Worm (Caenorhabditis elegans) whole organism, L4 larva: ENCODE measurements around the gene T26C5.3.
A peak's percentile ranks its signal among the peaks of the same experiment; 100 is the strongest.

ENCODE experiments used
- F37D6.2 ChIP-seq: sonication (generic microtip); optimal IDR thresholded peaks from 2 replicates; lab custom pipeline; 2016; ENCODE audit warnings: mild to moderate bottlenecking, missing genetic modification characterization, missing compliant biosample characterization
- Y48G9A.11 ChIP-seq: fragments of 200-800 bp; sonication (Bioruptor generic); IDR thresholded peaks from 2 replicates; pipeline ENCODE4 v1.3.6; 2022; ENCODE audit warnings: missing genetic modification reagents, missing genetic modification characterization, missing compliant biosample characterization
- Y5F2A.4 ChIP-seq: fragments of 200-800 bp; sonication (Bioruptor generic); optimal IDR thresholded peaks from 2 replicates; lab custom pipeline; 2018; ENCODE audit warnings: mild to moderate bottlenecking, missing genetic modification characterization, missing compliant biosample characterization
- aly-2 ChIP-seq: sonication (generic microtip); optimal IDR thresholded peaks from 2 replicates; lab custom pipeline; 2018; ENCODE audit warnings: missing biosample characterization, missing genetic modification characterization
- ama-1 ChIP-seq: fragments of 150-350 bp; optimal IDR thresholded peaks from 2 replicates; lab custom pipeline; 2014; ENCODE audit warnings: inconsistent platforms, mixed read lengths
- arid-1 ChIP-seq: fragments of 200-800 bp; sonication (Bioruptor generic); conservative IDR thresholded peaks from 2 replicates; pipeline ENCODE4 v1.3.6; 2022; ENCODE audit warnings: missing genetic modification reagents, missing genetic modification characterization, missing compliant biosample characterization
- attf-4 ChIP-seq: sonication (generic microtip); optimal IDR thresholded peaks from 3 replicates; lab custom pipeline; 2017; ENCODE audit warnings: missing biosample characterization, missing genetic modification characterization
- ceh-82 ChIP-seq: sonication (generic microtip); optimal IDR thresholded peaks from 2 replicates; lab custom pipeline; 2017; ENCODE audit warnings: missing biosample characterization, missing genetic modification characterization
- ces-1 ChIP-seq: fragments of 150-350 bp; sonication (generic microtip); optimal IDR thresholded peaks from 4 replicates; lab custom pipeline; 2014; ENCODE audit warnings: missing biosample characterization, missing genetic modification reagents, missing genetic modification characterization
- daf-12 ChIP-seq: fragments of 150-350 bp; optimal IDR thresholded peaks from 2 replicates; lab custom pipeline; 2014; ENCODE audit warnings: missing biosample characterization, missing genetic modification reagents, missing genetic modification characterization
- daf-16 ChIP-seq, 3 experiments: sonication (generic microtip); optimal IDR thresholded peaks; 2 replicates each; lab custom pipeline; 2016 to 2017; ENCODE audit warnings: missing genetic modification characterization in 3 of 3, missing genetic modification reagents in 3 of 3, mild to moderate bottlenecking in 2 of 3, missing compliant biosample characterization in 2 of 3, missing biosample characterization in 1 of 3, moderate library complexity in 1 of 3
- daf-19 ChIP-seq: fragments of 200-800 bp; sonication (Bioruptor generic); conservative IDR thresholded peaks from 2 replicates; pipeline ENCODE4 v1.3.6; 2022; ENCODE audit warnings: missing genetic modification characterization, missing compliant biosample characterization
- dpl-1 ChIP-seq: fragments of 150-350 bp; optimal IDR thresholded peaks from 2 replicates; lab custom pipeline; 2014; ENCODE audit warnings: missing biosample characterization, missing genetic modification reagents, missing genetic modification characterization
- dve-1 ChIP-seq: sonication (generic microtip); optimal IDR thresholded peaks from 2 replicates; lab custom pipeline; 2017; ENCODE audit warnings: antibody characterized with exemption, mild to moderate bottlenecking, missing genetic modification characterization, missing compliant biosample characterization; ENCODE audit not compliant: insufficient read depth
- egl-27 ChIP-seq: sonication (generic microtip); optimal IDR thresholded peaks from 3 replicates; lab custom pipeline; 2017; ENCODE audit warnings: missing biosample characterization, missing genetic modification reagents, missing genetic modification characterization
- hif-1 ChIP-seq, 2 experiments: sonication (generic microtip); optimal IDR thresholded peaks; 2 replicates each; lab custom pipeline; 2016 to 2017; ENCODE audit warnings: missing compliant biosample characterization in 2 of 2, missing genetic modification characterization in 2 of 2, missing genetic modification reagents in 2 of 2, missing genotype in 2 of 2, mild to moderate bottlenecking in 1 of 2
- hlh-11 ChIP-seq: fragments of 200-800 bp; sonication (Bioruptor generic); optimal IDR thresholded peaks from 2 replicates; lab custom pipeline; 2018; ENCODE audit warnings: mild to moderate bottlenecking, missing genetic modification characterization, missing compliant biosample characterization
- jun-1 ChIP-seq: fragments of 150-350 bp; optimal IDR thresholded peaks from 2 replicates; lab custom pipeline; 2014; ENCODE audit warnings: missing biosample characterization, missing genetic modification reagents, missing genetic modification characterization
- lin-1 ChIP-seq: fragments of 200-800 bp; sonication (Bioruptor generic); IDR thresholded peaks from 2 replicates; pipeline ENCODE4 v1.3.6; 2022; ENCODE audit warnings: missing genetic modification reagents, missing genetic modification characterization, missing compliant biosample characterization
- lin-15B ChIP-seq: fragments of 150-350 bp; sonication (generic microtip); optimal IDR thresholded peaks from 3 replicates; lab custom pipeline; 2014; ENCODE audit warnings: missing biosample characterization, missing genetic modification characterization
- lsy-2 ChIP-seq, 2 experiments: fragments of 150-350 bp in 1 of 2; sonication (generic microtip) in 1 of 2; optimal IDR thresholded peaks; 2 replicates each; lab custom pipeline; 2014 to 2017; ENCODE audit warnings: missing biosample characterization in 2 of 2, missing genetic modification characterization in 2 of 2
- madf-9 ChIP-seq: fragments of 200-800 bp; sonication (Bioruptor generic); conservative IDR thresholded peaks from 2 replicates; pipeline ENCODE4 v1.3.6; 2022; ENCODE audit warnings: missing genetic modification reagents, missing genetic modification characterization, missing compliant biosample characterization
- mdl-1 ChIP-seq, 2 experiments: fragments of 150-350 bp in 1 of 2; sonication (generic microtip) in 1 of 2; optimal IDR thresholded peaks; 2 replicates each; lab custom pipeline; 2014 to 2017; ENCODE audit warnings: missing biosample characterization in 2 of 2, missing genetic modification characterization in 2 of 2
- mdt-29 ChIP-seq: fragments of 200-800 bp; sonication (Bioruptor generic); IDR thresholded peaks from 2 replicates; pipeline ENCODE4 v1.3.6; 2022; ENCODE audit warnings: missing genetic modification reagents, missing genetic modification characterization, missing compliant biosample characterization
- mxl-3 ChIP-seq: fragments of 200-800 bp; sonication (Bioruptor generic); optimal IDR thresholded peaks from 2 replicates; lab custom pipeline; 2018; ENCODE audit warnings: mild to moderate bottlenecking, missing genetic modification characterization, missing compliant biosample characterization
- nhr-10 ChIP-seq: fragments of 150-350 bp; optimal IDR thresholded peaks from 2 replicates; lab custom pipeline; 2014; ENCODE audit warnings: missing biosample characterization, missing genetic modification characterization
- nhr-102 ChIP-seq: sonication (generic microtip); optimal IDR thresholded peaks from 2 replicates; lab custom pipeline; 2016; ENCODE audit warnings: mild to moderate bottlenecking, missing genetic modification characterization, moderate library complexity, missing compliant biosample characterization
- nhr-11 ChIP-seq: fragments of 150-350 bp; optimal IDR thresholded peaks from 2 replicates; lab custom pipeline; 2014; ENCODE audit warnings: missing biosample characterization, missing genetic modification characterization
- nhr-25 ChIP-seq: sonication (generic microtip); optimal IDR thresholded peaks from 2 replicates; lab custom pipeline; 2017; ENCODE audit warnings: missing genetic modification characterization, mild to moderate bottlenecking, missing compliant biosample characterization, antibody characterized with exemption, moderate library complexity, borderline replicate concordance; ENCODE audit not compliant: insufficient read depth
- nhr-28 ChIP-seq: fragments of 150-350 bp; optimal IDR thresholded peaks from 2 replicates; lab custom pipeline; 2014; ENCODE audit warnings: missing biosample characterization, missing genetic modification characterization
- nhr-42 ChIP-seq: fragments of 200-800 bp; sonication (Bioruptor generic); IDR thresholded peaks from 2 replicates; pipeline ENCODE4 v1.3.6; 2022; ENCODE audit warnings: missing genetic modification characterization, missing compliant biosample characterization
- nhr-48 ChIP-seq: sonication (generic microtip); optimal IDR thresholded peaks from 2 replicates; lab custom pipeline; 2016; ENCODE audit warnings: mild to moderate bottlenecking, missing genetic modification characterization, missing compliant biosample characterization
- pha-4 ChIP-seq, 2 experiments: fragments of 150-350 bp in 1 of 2; fragments of 200-800 bp in 1 of 2; sonication (Bioruptor generic) in 1 of 2; IDR thresholded peaks in 1 of 2; optimal IDR thresholded peaks in 1 of 2; 2 replicates each; pipeline versions ENCODE4 v1.3.6 to Lab custom; 2014 to 2022; ENCODE audit warnings: missing genetic modification characterization in 2 of 2, missing genetic modification reagents in 2 of 2, missing biosample characterization in 1 of 2, missing compliant biosample characterization in 1 of 2
- php-3 ChIP-seq: fragments of 200-800 bp; sonication (Bioruptor generic); IDR thresholded peaks from 2 replicates; pipeline ENCODE4 v1.3.6; 2022; ENCODE audit warnings: missing genetic modification reagents, missing genetic modification characterization, missing compliant biosample characterization
- saeg-2 ChIP-seq: fragments of 200-800 bp; sonication (Bioruptor generic); IDR thresholded peaks from 2 replicates; pipeline ENCODE4 v1.3.6; 2022; ENCODE audit warnings: missing genetic modification reagents, missing genetic modification characterization, missing compliant biosample characterization
- skn-1 ChIP-seq: fragments of 150-350 bp; optimal IDR thresholded peaks from 2 replicates; lab custom pipeline; 2014; ENCODE audit warnings: missing biosample characterization, missing genetic modification characterization
- snpc-1.2 ChIP-seq: fragments of 200-800 bp; sonication (Bioruptor generic); IDR thresholded peaks from 2 replicates; pipeline ENCODE4 v1.3.6; 2022; ENCODE audit warnings: missing genetic modification reagents, missing genetic modification characterization, missing compliant biosample characterization
- spr-3 ChIP-seq: fragments of 200-800 bp; sonication (Bioruptor generic); optimal IDR thresholded peaks from 2 replicates; lab custom pipeline; 2018; ENCODE audit warnings: mild to moderate bottlenecking, missing genetic modification characterization, missing compliant biosample characterization
- tag-97 ChIP-seq: fragments of 200-800 bp; sonication (Bioruptor generic); IDR thresholded peaks from 2 replicates; pipeline ENCODE4 v1.3.6; 2022; ENCODE audit warnings: missing genetic modification characterization, missing compliant biosample characterization
- unc-39 ChIP-seq: sonication (generic microtip); optimal IDR thresholded peaks from 2 replicates; lab custom pipeline; 2017; ENCODE audit warnings: missing biosample characterization, missing genetic modification characterization
- unc-62 ChIP-seq, 3 experiments: fragments of 150-350 bp in 1 of 3; sonication (generic microtip); optimal IDR thresholded peaks in 2 of 3; peaks in 1 of 3; 1 replicate in 1 of 3; 2 replicates in 2 of 3; lab custom pipeline; 2014 to 2017; ENCODE audit warnings: missing biosample characterization in 3 of 3, missing genetic modification characterization in 3 of 3, missing genetic modification reagents in 3 of 3, missing genotype in 1 of 3
- vab-7 ChIP-seq: fragments of 200-800 bp; sonication (Bioruptor generic); IDR thresholded peaks from 2 replicates; pipeline ENCODE4 v1.3.6; 2022; ENCODE audit warnings: missing genetic modification reagents, missing genetic modification characterization, missing compliant biosample characterization
- zag-1 ChIP-seq: fragments of 150-350 bp; optimal IDR thresholded peaks from 2 replicates; lab custom pipeline; 2014; ENCODE audit warnings: missing biosample characterization, missing genetic modification characterization
- zfp-3 ChIP-seq: fragments of 200-800 bp; sonication (Bioruptor generic); conservative IDR thresholded peaks from 2 replicates; pipeline ENCODE4 v1.3.6; 2022; ENCODE audit warnings: missing genetic modification reagents, missing genetic modification characterization, missing compliant biosample characterization
- ztf-7 ChIP-seq: fragments of 150-350 bp; optimal IDR thresholded peaks from 2 replicates; lab custom pipeline; 2014; ENCODE audit warnings: missing biosample characterization, missing genetic modification characterization

Gene T26C5.3

DNA sequence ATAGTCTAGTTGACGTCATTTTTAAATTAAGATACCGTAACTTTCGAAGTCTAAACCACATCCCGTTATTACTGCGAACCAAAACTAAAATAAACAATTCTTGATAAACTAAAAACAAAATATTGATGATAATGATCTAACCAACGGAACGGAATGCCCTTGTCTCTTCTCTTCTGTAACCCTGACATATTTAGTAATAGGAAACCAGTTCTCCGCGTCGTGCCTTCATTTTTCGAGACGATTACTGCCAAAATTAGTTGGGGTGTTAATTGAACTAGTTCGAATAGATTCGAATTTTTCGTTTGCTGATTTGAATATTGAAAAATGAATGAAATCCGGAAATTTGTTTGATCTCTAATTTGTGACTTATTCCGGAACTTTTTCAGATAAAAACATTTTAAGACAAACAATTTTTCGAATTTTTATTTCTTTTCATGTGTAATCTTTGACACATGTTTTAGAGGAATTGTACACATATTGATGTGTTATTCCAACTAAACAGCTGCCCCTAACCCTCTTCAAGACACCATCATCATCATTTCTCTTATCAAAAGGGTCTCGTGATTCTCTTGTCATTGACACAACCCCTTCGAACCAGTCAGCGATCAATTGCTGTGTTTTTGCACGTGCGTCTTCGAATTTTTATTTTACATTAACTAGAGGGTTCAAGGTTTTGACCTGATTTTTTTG, 47.4 kb downstream of the T26C5.3 start (continued):
- TF ChIP-seq daf-19 (GFP tag; lab: Robert Waterston, UW) (no peak), mxl-3 (GFP tag; lab: Kevin White, UChicago) (peak; percentile 54), hif-1 (tag; optimal IDR thresholded peaks at IDR 0.05; lab: Kevin White, UChicago) (peak; percentile 64 to 89), arid-1 (GFP tag; lab: Robert Waterston, UW) (no peak), lin-1 (peak; percentile 71), nhr-42 (GFP tag; lab: Robert Waterston, UW) (no peak), mdl-1 (tag; optimal IDR thresholded peaks at IDR 0.05; lab: Kevin White, UChicago) (peak; percentile 70 to 96), dpl-1 (peak; percentile 16), spr-3 (GFP tag; lab: Kevin White, UChicago) (peak; percentile 20), daf-12 (tag; lab: Kevin White, UChicago) (no peak), F37D6.2 (no peak), zfp-3 (GFP tag; lab: Robert Waterston, UW) (peak; percentile 67; the same call in 1 of the 2 replicates), ceh-82 (tag; lab: Kevin White, UChicago) (no peak), nhr-10 (tag; lab: Kevin White, UChicago) (peak; percentile 19), attf-4 (no peak), mdt-29 (GFP tag; lab: Robert Waterston, UW) (peak; percentile 53; the same call in 1 of the 2 replicates), php-3 (peak; percentile 89), tag-97 (no peak), madf-9 (GFP tag; lab: Robert Waterston, UW) (no peak), lsy-2 (tag; optimal IDR thresholded peaks at IDR 0.05; lab: Kevin White, UChicago) (peak; percentile 2 to 81), dve-1 (tag; lab: Kevin White, UChicago) (peak; percentile 86), nhr-25 (tag; lab: Kevin White, UChicago) (no peak), saeg-2 (GFP tag; lab: Robert Waterston, UW) (peak; percentile 67; the same call in 1 of the 2 replicates), Y48G9A.11 (GFP tag; lab: Robert Waterston, UW) (0 out of 2 replicates have a peak, but pooled peaks have one; percentile 25), ama-1 (lab: Kevin White, UChicago) (no peak), snpc-1.2 (GFP tag; lab: Robert Waterston, UW) (no peak), nhr-11 (tag; lab: Kevin White, UChicago) (peak; percentile 78), daf-16 (GFP tag; optimal IDR thresholded peaks at IDR 0.05; lab: Kevin White, UChicago) (peak; percentile 20 to 94), daf-16 (tag; optimal IDR thresholded peaks at IDR 0.05; lab: Kevin White, UChicago) (peak; percentile 95), egl-27 (tag; lab: Kevin White, UChicago) (no peak), unc-62 (GFP tag; optimal IDR thresholded peaks at IDR 0.05 in 1 of 2; lab: Kevin White, UChicago) (peak in 1 of 2 experiments; percentile 99), unc-62 (tag; optimal IDR thresholded peaks at IDR 0.05; lab: Kevin White, UChicago) (no peak), nhr-48 (peak; percentile 74), vab-7 (no peak)

DNA sequence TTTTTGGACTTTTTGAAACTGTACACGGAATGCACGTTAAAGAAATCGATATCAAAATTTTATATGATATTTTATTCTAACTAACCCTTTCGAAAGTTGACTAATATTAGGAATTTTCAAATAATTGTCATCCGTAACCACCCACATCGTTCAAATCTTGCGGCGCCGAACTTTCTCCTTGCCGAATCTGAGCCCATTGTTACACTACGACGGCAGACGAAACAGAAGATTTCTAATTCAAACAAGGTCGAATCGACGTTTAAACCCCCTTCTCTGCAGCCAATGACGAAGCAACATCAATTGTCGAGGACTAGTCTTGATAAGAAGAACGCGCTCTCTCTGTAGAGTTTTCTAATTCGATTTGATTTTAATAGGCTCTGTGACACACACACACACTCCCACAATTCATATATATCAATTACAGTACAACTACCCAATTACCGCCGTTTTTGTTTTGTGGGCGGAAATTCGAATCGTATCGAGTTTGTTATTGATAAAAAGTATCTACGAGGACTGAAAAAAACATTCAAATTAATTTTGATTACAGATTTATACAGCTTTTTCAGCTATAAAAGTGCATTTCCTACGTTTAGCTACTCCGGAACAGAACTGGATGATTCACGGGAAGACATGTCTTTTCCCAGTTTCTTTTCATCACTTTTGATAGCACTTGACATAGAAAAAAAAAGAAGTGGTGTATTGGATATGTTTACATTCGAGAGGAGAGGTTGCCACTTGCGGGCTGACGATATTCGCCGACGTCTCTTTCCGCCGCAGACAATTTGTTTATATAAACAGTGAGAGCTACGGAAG, 48.2 kb downstream of the T26C5.3 start:
- peak; percentile 33; the same call in 1 of the 2 replicates for TF ChIP-seq php-3
- no peak for TF ChIP-seq attf-4
- no peak for TF ChIP-seq nhr-48
- TF ChIP-seq Y5F2A.4 (GFP tag; lab: Kevin White, UChicago): no peak
- no peak for TF ChIP-seq unc-39 (tag; lab: Kevin White, UChicago)
- TF ChIP-seq aly-2 (tag; lab: Kevin White, UChicago): no peak
- no peak for TF ChIP-seq Y48G9A.11 (GFP tag; lab: Robert Waterston, UW)
- no peak for TF ChIP-seq jun-1 (tag; lab: Kevin White, UChicago)
- TF ChIP-seq skn-1 (tag; lab: Kevin White, UChicago): no peak
- TF ChIP-seq nhr-102 (tag; lab: Kevin White, UChicago): no peak
- no peak for TF ChIP-seq daf-12 (tag; lab: Kevin White, UChicago)
- no peak for TF ChIP-seq pha-4 (GFP tag; IDR thresholded peaks at IDR 0.05; lab: Robert Waterston, UW)
- peak; percentile 51 for TF ChIP-seq pha-4 (tag; optimal IDR thresholded peaks at IDR 0.05; lab: Kevin White, UChicago)
- no peak for TF ChIP-seq ces-1
- TF ChIP-seq ztf-7 (tag; lab: Kevin White, UChicago): no peak
- TF ChIP-seq nhr-28: peak; percentile 66
- no peak for TF ChIP-seq hif-1 (tag; optimal IDR thresholded peaks at IDR 0.05; lab: Kevin White, UChicago)
- no peak for TF ChIP-seq nhr-10 (tag; lab: Kevin White, UChicago)
- no peak for TF ChIP-seq zag-1
- TF ChIP-seq hlh-11 (tag; lab: Kevin White, UChicago): peak; percentile 16
- no peak for TF ChIP-seq lin-15B
